Worm (Caenorhabditis elegans) whole organism, L4 larva: ENCODE data around the gene cest-2.3.

Experiments
- F44E2.7 ChIP-seq: fragments of 200-800 bp; sonication (Bioruptor generic); IDR thresholded peaks from 2 replicates; pipeline ENCODE4 v2.1.2; 2022; ENCODE audit warnings: missing genetic modification characterization, missing compliant biosample characterization
- F49E8.2 ChIP-seq: sonication (generic microtip); optimal IDR thresholded peaks from 2 replicates; lab custom pipeline; 2016; ENCODE audit warnings: missing compliant biosample characterization, mild to moderate bottlenecking, missing genetic modification characterization, borderline replicate concordance
- T26A8.4 ChIP-seq: fragments of 200-800 bp; sonication (Bioruptor generic); IDR thresholded peaks from 2 replicates; pipeline ENCODE4 v1.3.6; 2022; ENCODE audit warnings: missing genetic modification characterization, missing compliant biosample characterization
- Y48G9A.11 ChIP-seq: fragments of 200-800 bp; sonication (Bioruptor generic); IDR thresholded peaks from 2 replicates; pipeline ENCODE4 v1.3.6; 2022; ENCODE audit warnings: missing genetic modification reagents, missing genetic modification characterization, missing compliant biosample characterization
- Y75B8A.6 ChIP-seq: fragments of 200-800 bp; sonication (Bioruptor generic); IDR thresholded peaks from 2 replicates; pipeline ENCODE4 v1.3.6; 2022; ENCODE audit warnings: missing genetic modification reagents, missing genetic modification characterization, missing compliant biosample characterization
- aha-1 ChIP-seq: fragments of 150-350 bp; peaks from one replicate; lab custom pipeline; 2014; ENCODE audit warnings: missing biosample characterization, missing genetic modification characterization
- ceh-20 ChIP-seq: fragments of 200-800 bp; sonication (Bioruptor generic); IDR thresholded peaks from 2 replicates; pipeline ENCODE4 v1.3.6; 2022; ENCODE audit warnings: missing genetic modification reagents, missing genetic modification characterization, missing compliant biosample characterization
- ceh-62 ChIP-seq: sonication (generic microtip); optimal IDR thresholded peaks from 2 replicates; lab custom pipeline; 2017; ENCODE audit warnings: missing biosample characterization, missing genetic modification characterization
- cey-2 ChIP-seq: sonication (generic microtip); optimal IDR thresholded peaks from 3 replicates; lab custom pipeline; 2017; ENCODE audit warnings: missing genetic modification characterization, mild to moderate bottlenecking, missing compliant biosample characterization, antibody characterized with exemption, borderline replicate concordance; ENCODE audit not compliant: insufficient read depth
- daf-16 ChIP-seq, 3 experiments: sonication (generic microtip); optimal IDR thresholded peaks; 2 replicates each; lab custom pipeline; 2016 to 2017; ENCODE audit warnings: missing genetic modification characterization in 3 of 3, missing genetic modification reagents in 3 of 3, mild to moderate bottlenecking in 2 of 3, missing compliant biosample characterization in 2 of 3, missing biosample characterization in 1 of 3, moderate library complexity in 1 of 3
- daf-19 ChIP-seq: fragments of 200-800 bp; sonication (Bioruptor generic); conservative IDR thresholded peaks from 2 replicates; pipeline ENCODE4 v1.3.6; 2022; ENCODE audit warnings: missing genetic modification characterization, missing compliant biosample characterization
- dmd-6 ChIP-seq: fragments of 200-800 bp; sonication (Bioruptor generic); IDR thresholded peaks from 2 replicates; pipeline ENCODE4 v1.3.6; 2022; ENCODE audit warnings: missing genetic modification reagents, missing genetic modification characterization, missing compliant biosample characterization
- dpl-1 ChIP-seq: fragments of 150-350 bp; optimal IDR thresholded peaks from 2 replicates; lab custom pipeline; 2014; ENCODE audit warnings: missing biosample characterization, missing genetic modification reagents, missing genetic modification characterization
- dve-1 ChIP-seq: sonication (generic microtip); optimal IDR thresholded peaks from 2 replicates; lab custom pipeline; 2017; ENCODE audit warnings: antibody characterized with exemption, mild to moderate bottlenecking, missing genetic modification characterization, missing compliant biosample characterization; ENCODE audit not compliant: insufficient read depth
- egl-43 ChIP-seq: fragments of 200-800 bp; sonication (Bioruptor generic); IDR thresholded peaks from 2 replicates; pipeline ENCODE4 v1.3.6; 2022; ENCODE audit warnings: missing genetic modification reagents, missing genetic modification characterization, missing compliant biosample characterization
- hlh-11 ChIP-seq: fragments of 200-800 bp; sonication (Bioruptor generic); optimal IDR thresholded peaks from 2 replicates; lab custom pipeline; 2018; ENCODE audit warnings: mild to moderate bottlenecking, missing genetic modification characterization, missing compliant biosample characterization
- hlh-30 ChIP-seq: sonication (generic microtip); optimal IDR thresholded peaks from 2 replicates; lab custom pipeline; 2017; ENCODE audit warnings: antibody characterized with exemption, mild to moderate bottlenecking, missing genetic modification characterization, missing compliant biosample characterization; ENCODE audit not compliant: insufficient read depth
- hmg-1.1 ChIP-seq: fragments of 200-800 bp; sonication (Bioruptor generic); IDR thresholded peaks from 2 replicates; pipeline ENCODE4 v1.3.6; 2022; ENCODE audit warnings: missing genetic modification reagents, missing genetic modification characterization, missing compliant biosample characterization
- lim-7 ChIP-seq: fragments of 200-800 bp; sonication (Bioruptor generic); IDR thresholded peaks from 2 replicates; pipeline ENCODE4 v1.3.6; 2022; ENCODE audit warnings: missing genetic modification characterization, missing compliant biosample characterization
- lin-1 ChIP-seq: fragments of 200-800 bp; sonication (Bioruptor generic); IDR thresholded peaks from 2 replicates; pipeline ENCODE4 v1.3.6; 2022; ENCODE audit warnings: missing genetic modification reagents, missing genetic modification characterization, missing compliant biosample characterization
- lin-13 ChIP-seq: fragments of 150-350 bp; optimal IDR thresholded peaks from 2 replicates; lab custom pipeline; 2014; ENCODE audit warnings: missing biosample characterization, missing genetic modification reagents, missing genetic modification characterization
- lin-15B ChIP-seq: fragments of 150-350 bp; sonication (generic microtip); optimal IDR thresholded peaks from 3 replicates; lab custom pipeline; 2014; ENCODE audit warnings: missing biosample characterization, missing genetic modification characterization
- lin-38 ChIP-seq: fragments of 200-800 bp; sonication (Bioruptor generic); IDR thresholded peaks from 2 replicates; pipeline ENCODE4 v1.3.6; 2022; ENCODE audit warnings: missing genetic modification reagents, missing genetic modification characterization, missing compliant biosample characterization
- lsy-2 ChIP-seq, 2 experiments: fragments of 150-350 bp in 1 of 2; sonication (generic microtip) in 1 of 2; optimal IDR thresholded peaks; 2 replicates each; lab custom pipeline; 2014 to 2017; ENCODE audit warnings: missing biosample characterization in 2 of 2, missing genetic modification characterization in 2 of 2
- madf-5 ChIP-seq, 2 experiments: fragments of 200-800 bp; sonication (Bioruptor generic); IDR thresholded peaks; 2 replicates each; pipeline ENCODE4 v1.3.6; 2022; ENCODE audit warnings: missing compliant biosample characterization in 2 of 2, missing genetic modification characterization in 2 of 2
- madf-9 ChIP-seq: fragments of 200-800 bp; sonication (Bioruptor generic); conservative IDR thresholded peaks from 2 replicates; pipeline ENCODE4 v1.3.6; 2022; ENCODE audit warnings: missing genetic modification reagents, missing genetic modification characterization, missing compliant biosample characterization
- mdl-1 ChIP-seq, 2 experiments: fragments of 150-350 bp in 1 of 2; sonication (generic microtip) in 1 of 2; optimal IDR thresholded peaks; 2 replicates each; lab custom pipeline; 2014 to 2017; ENCODE audit warnings: missing biosample characterization in 2 of 2, missing genetic modification characterization in 2 of 2
- mep-1 ChIP-seq: fragments of 150-350 bp; sonication (generic microtip); optimal IDR thresholded peaks from 3 replicates; lab custom pipeline; 2014; ENCODE audit warnings: missing biosample characterization, missing genetic modification characterization
- mes-2 ChIP-seq: sonication (generic microtip); optimal IDR thresholded peaks from 2 replicates; lab custom pipeline; 2016; ENCODE audit warnings: missing genotype, mild to moderate bottlenecking, missing genetic modification characterization, missing compliant biosample characterization; ENCODE audit not compliant: poor library complexity, severe bottlenecking
- mxl-3 ChIP-seq: fragments of 200-800 bp; sonication (Bioruptor generic); optimal IDR thresholded peaks from 2 replicates; lab custom pipeline; 2018; ENCODE audit warnings: mild to moderate bottlenecking, missing genetic modification characterization, missing compliant biosample characterization
- nhr-102 ChIP-seq: sonication (generic microtip); optimal IDR thresholded peaks from 2 replicates; lab custom pipeline; 2016; ENCODE audit warnings: mild to moderate bottlenecking, missing genetic modification characterization, moderate library complexity, missing compliant biosample characterization
- nhr-11 ChIP-seq: fragments of 150-350 bp; optimal IDR thresholded peaks from 2 replicates; lab custom pipeline; 2014; ENCODE audit warnings: missing biosample characterization, missing genetic modification characterization
- nhr-28 ChIP-seq: fragments of 150-350 bp; optimal IDR thresholded peaks from 2 replicates; lab custom pipeline; 2014; ENCODE audit warnings: missing biosample characterization, missing genetic modification characterization
- nhr-41 ChIP-seq: fragments of 200-800 bp; sonication (Bioruptor generic); IDR thresholded peaks from 2 replicates; pipeline ENCODE4 v1.3.6; 2022; ENCODE audit warnings: missing genetic modification reagents, missing genetic modification characterization, missing compliant biosample characterization
- nhr-48 ChIP-seq: sonication (generic microtip); optimal IDR thresholded peaks from 2 replicates; lab custom pipeline; 2016; ENCODE audit warnings: mild to moderate bottlenecking, missing genetic modification characterization, missing compliant biosample characterization
- nhr-6 ChIP-seq: fragments of 150-350 bp; optimal IDR thresholded peaks from 2 replicates; lab custom pipeline; 2014; ENCODE audit warnings: missing biosample characterization, missing genetic modification characterization
- nhr-77 ChIP-seq: fragments of 150-350 bp; optimal IDR thresholded peaks from 2 replicates; lab custom pipeline; 2014; ENCODE audit warnings: missing biosample characterization, missing genetic modification characterization
- pha-4 ChIP-seq, 2 experiments: fragments of 150-350 bp in 1 of 2; fragments of 200-800 bp in 1 of 2; sonication (Bioruptor generic) in 1 of 2; IDR thresholded peaks in 1 of 2; optimal IDR thresholded peaks in 1 of 2; 2 replicates each; pipeline versions ENCODE4 v1.3.6 to Lab custom; 2014 to 2022; ENCODE audit warnings: missing genetic modification characterization in 2 of 2, missing genetic modification reagents in 2 of 2, missing biosample characterization in 1 of 2, missing compliant biosample characterization in 1 of 2
- php-3 ChIP-seq: fragments of 200-800 bp; sonication (Bioruptor generic); IDR thresholded peaks from 2 replicates; pipeline ENCODE4 v1.3.6; 2022; ENCODE audit warnings: missing genetic modification reagents, missing genetic modification characterization, missing compliant biosample characterization
- pqm-1 ChIP-seq: sonication (generic microtip); optimal IDR thresholded peaks from 2 replicates; lab custom pipeline; 2017; ENCODE audit warnings: missing biosample characterization, missing genetic modification characterization
- rbr-2 ChIP-seq: sonication (generic microtip); optimal IDR thresholded peaks from 2 replicates; lab custom pipeline; 2016; ENCODE audit warnings: missing genotype, missing genetic modification characterization, missing compliant biosample characterization
- spr-3 ChIP-seq: fragments of 200-800 bp; sonication (Bioruptor generic); optimal IDR thresholded peaks from 2 replicates; lab custom pipeline; 2018; ENCODE audit warnings: mild to moderate bottlenecking, missing genetic modification characterization, missing compliant biosample characterization
- tra-1 ChIP-seq: fragments of 200-800 bp; sonication (Bioruptor generic); IDR thresholded peaks from 2 replicates; pipeline ENCODE4 v1.3.6; 2022; ENCODE audit warnings: missing genetic modification reagents, missing genetic modification characterization, missing compliant biosample characterization
- unc-62 ChIP-seq, 3 experiments: fragments of 150-350 bp in 1 of 3; sonication (generic microtip); optimal IDR thresholded peaks in 2 of 3; peaks in 1 of 3; 1 replicate in 1 of 3; 2 replicates in 2 of 3; lab custom pipeline; 2014 to 2017; ENCODE audit warnings: missing biosample characterization in 3 of 3, missing genetic modification characterization in 3 of 3, missing genetic modification reagents in 3 of 3, missing genotype in 1 of 3
- zfp-2 ChIP-seq: sonication (generic microtip); optimal IDR thresholded peaks from 2 replicates; lab custom pipeline; 2016; ENCODE audit warnings: mild to moderate bottlenecking, missing genetic modification characterization, missing compliant biosample characterization
- zfp-3 ChIP-seq: fragments of 200-800 bp; sonication (Bioruptor generic); conservative IDR thresholded peaks from 2 replicates; pipeline ENCODE4 v1.3.6; 2022; ENCODE audit warnings: missing genetic modification reagents, missing genetic modification characterization, missing compliant biosample characterization
- zip-11 ChIP-seq: fragments of 200-800 bp; sonication (Bioruptor generic); IDR thresholded peaks from 2 replicates; pipeline ENCODE4 v1.3.6; 2022; ENCODE audit warnings: missing genetic modification characterization, missing compliant biosample characterization

The cest-2.3 gene

ce11 chrV:14136152-14136551, 46.6 kb downstream of the cest-2.3 start:
- TF ChIP-seq mep-1 (tag; lab: Kevin White, UChicago) (peak; percentile 78), lim-7 (no peak), hmg-1.1 (GFP tag; lab: Robert Waterston, UW) (peak; percentile 62), dmd-6 (peak; percentile 68), dpl-1 (GFP tag; lab: Kevin White, UChicago) (peak; percentile 48), nhr-6 (tag; lab: Kevin White, UChicago) (peak; percentile 97), tra-1 (GFP tag; lab: Robert Waterston, UW) (no peak), cey-2 (tag; lab: Kevin White, UChicago) (no peak), hlh-11 (tag; lab: Kevin White, UChicago) (peak; percentile 89), rbr-2 (peak; percentile 58), lin-13 (GFP tag; lab: Kevin White, UChicago) (no peak), madf-9 (no peak), pha-4 (GFP tag; IDR thresholded peaks at IDR 0.05; lab: Robert Waterston, UW) (no peak), pha-4 (tag; optimal IDR thresholded peaks at IDR 0.05; lab: Kevin White, UChicago) (peak; percentile 67), nhr-48 (peak; percentile 53), madf-5 (GFP tag; IDR thresholded peaks at IDR 0.05; lab: Robert Waterston, UW) (no peak), unc-62 (GFP tag; optimal IDR thresholded peaks at IDR 0.05 in 1 of 2; lab: Kevin White, UChicago) (peak in 1 of 2 experiments; percentile 74), unc-62 (tag; optimal IDR thresholded peaks at IDR 0.05; lab: Kevin White, UChicago) (no peak), nhr-11 (peak; percentile 54), spr-3 (GFP tag; lab: Kevin White, UChicago) (no peak), lin-1 (GFP tag; lab: Robert Waterston, UW) (no peak), mes-2 (peak; percentile 54), nhr-41 (GFP tag; lab: Robert Waterston, UW) (no peak), lsy-2 (tag; optimal IDR thresholded peaks at IDR 0.05; lab: Kevin White, UChicago) (peak; percentile 33 to 69), egl-43 (0 out of 2 replicates have a peak, but pooled peaks have one; percentile 47), nhr-28 (tag; lab: Kevin White, UChicago) (peak; percentile 83), mdl-1 (tag; optimal IDR thresholded peaks at IDR 0.05; lab: Kevin White, UChicago) (peak; percentile 53 to 90), daf-16 (GFP tag; optimal IDR thresholded peaks at IDR 0.05; lab: Kevin White, UChicago) (no peak), daf-16 (tag; optimal IDR thresholded peaks at IDR 0.05; lab: Kevin White, UChicago) (peak; percentile 34), ceh-20 (no peak), lin-38 (0 out of 2 replicates have a peak, but pooled peaks have one; percentile 27), nhr-77 (tag; lab: Kevin White, UChicago) (peak; percentile 61), Y48G9A.11 (GFP tag; lab: Robert Waterston, UW) (no peak), dve-1 (tag; lab: Kevin White, UChicago) (peak; percentile 65), hlh-30 (tag; lab: Kevin White, UChicago) (peak; percentile 75), nhr-102 (tag; lab: Kevin White, UChicago) (peak; percentile 4), pqm-1 (peak; percentile 39), ceh-62 (tag; lab: Kevin White, UChicago) (no peak), zfp-2 (tag; lab: Kevin White, UChicago) (no peak), zip-11 (no peak), lin-15B (tag; lab: Kevin White, UChicago) (no peak), mxl-3 (GFP tag; lab: Kevin White, UChicago) (peak; percentile 81), T26A8.4 (GFP tag; lab: Robert Waterston, UW) (peak; percentile 35; the same call in 1 of the 2 replicates), Y75B8A.6 (no peak), daf-19 (no peak), php-3 (no peak), aha-1 (tag; lab: Kevin White, UChicago) (peak; percentile 84), zfp-3 (GFP tag; lab: Robert Waterston, UW) (no peak), F44E2.7 (no peak), F49E8.2 (tag; lab: Kevin White, UChicago) (no peak)
